Fruit fly (Drosophila melanogaster) whole organism, wandering third instar larva: ENCODE results near the gene PXo.

Experiments used
- OdsH ChIP-seq: fragments of 200-800 bp; sonication (Bioruptor generic); optimal IDR thresholded peaks from 2 replicates; lab custom pipeline; 2016; ENCODE audit warnings: missing biosample characterization, mild to moderate bottlenecking, missing genetic modification characterization
- dl ChIP-seq, 2 experiments: fragments of 175-275, 200-275 bp in 1 of 2; fragments of 200-275 bp in 1 of 2; sonication (Bioruptor generic); optimal IDR thresholded peaks; lab custom pipeline; 2018; ENCODE audit warnings: mild to moderate bottlenecking in 2 of 2, missing biosample characterization in 2 of 2, missing genetic modification characterization in 2 of 2, moderate library complexity in 2 of 2; ENCODE audit not compliant: partially characterized antibody in 2 of 2, insufficient read depth in 1 of 2
- dmrt93B ChIP-seq: fragments of 200-800 bp; sonication (Bioruptor generic); optimal IDR thresholded peaks from 2 replicates; lab custom pipeline; 2018; ENCODE audit warnings: missing biosample characterization, mild to moderate bottlenecking, missing genetic modification characterization
- pan ChIP-seq: fragments of >200 bp; optimal IDR thresholded peaks from 2 replicates; lab custom pipeline; 2017

dm6 chr3L:5873011-5873410, 48.1 kb downstream of the PXo start, which contains the start of gene CG18586:
- TF ChIP-seq OdsH (GFP tag; lab: Kevin White, UChicago) (no peak), pan (lab: Kevin White, UChicago) (no peak), dmrt93B (GFP tag; lab: Kevin White, UChicago) (no peak), dl (GFP tag; optimal IDR thresholded peaks at IDR 0.05; lab: Kevin White, UChicago; ENCODE audit: insufficient read depth in 1 of 2, partially characterized antibody in 2 of 2) (no peak)
